Worm (Caenorhabditis elegans) whole organism, late embryonic: ENCODE results near the gene C33F10.1.

Experiments used
- ceh-18 ChIP-seq: sonication (generic microtip); optimal IDR thresholded peaks from 2 replicates; lab custom pipeline; 2016; ENCODE audit warnings: missing genetic modification characterization, missing compliant biosample characterization
- fkh-10 ChIP-seq: fragments of 150-350 bp; optimal IDR thresholded peaks from 2 replicates; lab custom pipeline; 2014; ENCODE audit warnings: missing biosample characterization, missing genetic modification reagents, missing genetic modification characterization
- nfya-1 ChIP-seq: sonication (generic microtip); optimal IDR thresholded peaks from 2 replicates; lab custom pipeline; 2017; ENCODE audit warnings: missing genetic modification characterization, mild to moderate bottlenecking, missing compliant biosample characterization, antibody characterized with exemption, moderate library complexity
- nhr-11 ChIP-seq: fragments of 150-350 bp; optimal IDR thresholded peaks from 2 replicates; lab custom pipeline; 2014; ENCODE audit warnings: missing biosample characterization, missing genetic modification characterization
- ref-2 ChIP-seq: sonication (generic microtip); optimal IDR thresholded peaks from 2 replicates; lab custom pipeline; 2016; ENCODE audit warnings: missing genetic modification characterization, missing compliant biosample characterization

- TF ChIP-seq ref-2 (tag; lab: Kevin White, UChicago) (peak; percentile 28), nfya-1 (tag; lab: Kevin White, UChicago) (peak; percentile 78), ceh-18 (tag; lab: Kevin White, UChicago) (peak; percentile 60), fkh-10 (GFP tag; lab: Kevin White, UChicago) (no peak), nhr-11 (tag; lab: Kevin White, UChicago) (no peak)
Observed at ce11 chrII:4851594-4852106, 16.8 kb downstream of the C33F10.1 start, which contains the start of gene dnj-9.
